Worm (Caenorhabditis elegans) whole organism, mixed stage, embryonic: Measurements from ENCODE around the gene D2021.4.

Experiments
- bed-3 ChIP-seq: fragments of 200-800 bp; sonication (Bioruptor generic); optimal IDR thresholded peaks from 3 replicates; lab custom pipeline; 2018; ENCODE audit warnings: mild to moderate bottlenecking, missing genetic modification characterization, moderate library complexity, missing compliant biosample characterization
- blmp-1 ChIP-seq: fragments of 150-350 bp; optimal IDR thresholded peaks from 2 replicates; lab custom pipeline; 2014; ENCODE audit warnings: missing biosample characterization, missing genetic modification characterization
- ces-1 ChIP-seq: fragments of 150-350 bp; optimal IDR thresholded peaks from 2 replicates; lab custom pipeline; 2014; ENCODE audit warnings: missing biosample characterization, missing genetic modification reagents, missing genetic modification characterization
- elt-1 ChIP-seq: sonication (generic microtip); optimal IDR thresholded peaks from 2 replicates; lab custom pipeline; 2017; ENCODE audit warnings: missing genetic modification characterization, mild to moderate bottlenecking, missing compliant biosample characterization, antibody characterized with exemption, moderate library complexity, borderline replicate concordance; ENCODE audit not compliant: insufficient read depth
- elt-3 ChIP-seq: fragments of 150-350 bp; optimal IDR thresholded peaks from 2 replicates; lab custom pipeline; 2014; ENCODE audit warnings: missing biosample characterization, missing genetic modification characterization
- mab-5 ChIP-seq: fragments of 150-350 bp; optimal IDR thresholded peaks from 2 replicates; lab custom pipeline; 2014; ENCODE audit warnings: missing biosample characterization, missing genetic modification characterization
- nhr-237 ChIP-seq: fragments of 150-350 bp; optimal IDR thresholded peaks from 2 replicates; lab custom pipeline; 2014; ENCODE audit warnings: missing biosample characterization, missing genetic modification characterization
- nhr-28 ChIP-seq: fragments of 150-350 bp; optimal IDR thresholded peaks from 2 replicates; lab custom pipeline; 2014; ENCODE audit warnings: missing biosample characterization, missing genetic modification characterization
- nhr-76 ChIP-seq: sonication (generic microtip); optimal IDR thresholded peaks from 2 replicates; lab custom pipeline; 2017; ENCODE audit warnings: missing biosample characterization, missing genetic modification characterization
- pha-4 ChIP-seq: fragments of 150-350 bp; optimal IDR thresholded peaks from 2 replicates; lab custom pipeline; 2018; ENCODE audit warnings: missing biosample characterization, missing genetic modification reagents, missing genetic modification characterization
- snpc-4 ChIP-seq: fragments of 150-350 bp; optimal IDR thresholded peaks from 2 replicates; lab custom pipeline; 2014; ENCODE audit warnings: missing biosample characterization, missing genetic modification characterization
- sptf-1 ChIP-seq: sonication (generic microtip); optimal IDR thresholded peaks from 2 replicates; lab custom pipeline; 2017; ENCODE audit warnings: mild to moderate bottlenecking, missing genetic modification characterization, moderate library complexity, missing compliant biosample characterization
- unc-39 ChIP-seq: fragments of 150-350 bp; optimal IDR thresholded peaks from 2 replicates; lab custom pipeline; 2014; ENCODE audit warnings: missing biosample characterization, missing genetic modification characterization

DNA sequence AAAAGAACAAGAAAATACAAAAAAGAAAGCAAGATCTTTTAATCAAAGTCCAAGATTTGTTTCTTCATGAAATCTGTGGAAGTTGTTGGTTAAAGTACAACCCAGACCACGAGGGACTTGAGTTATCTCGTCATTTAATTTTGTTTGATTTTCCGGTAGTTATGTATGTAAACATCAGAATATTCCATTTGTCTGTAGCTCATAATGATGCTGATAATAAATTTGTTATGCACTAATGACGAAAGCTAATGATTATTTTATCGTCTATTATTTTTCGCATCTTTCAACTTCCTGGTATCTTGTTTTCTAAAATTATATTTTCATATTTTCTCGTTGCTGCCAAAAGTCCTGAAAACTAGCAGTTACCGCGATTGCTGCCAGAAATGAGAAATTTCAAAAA, 25.9 kb downstream of the D2021.4 start:
- no peak for TF ChIP-seq nhr-76 (tag; lab: Kevin White, UChicago)
- TF ChIP-seq nhr-28 (tag; lab: Kevin White, UChicago), result no peak
- no peak for TF ChIP-seq elt-1 (tag; lab: Kevin White, UChicago)
- no peak for TF ChIP-seq elt-3 (tag; lab: Kevin White, UChicago)
- no peak for TF ChIP-seq blmp-1 (tag; lab: Kevin White, UChicago)
- no peak for TF ChIP-seq ces-1 (GFP tag; lab: Kevin White, UChicago)
- no peak for TF ChIP-seq mab-5 (tag; lab: Kevin White, UChicago)
- TF ChIP-seq unc-39 (tag; lab: Kevin White, UChicago), result no peak
- no peak for TF ChIP-seq nhr-237 (tag; lab: Kevin White, UChicago)
- TF ChIP-seq bed-3 (GFP tag; lab: Kevin White, UChicago), result no peak
- no peak for TF ChIP-seq sptf-1 (tag; lab: Kevin White, UChicago)
- no peak for TF ChIP-seq snpc-4 (tag; lab: Kevin White, UChicago)
- no peak for TF ChIP-seq pha-4 (tag; lab: Kevin White, UChicago)
